Fruit fly (Drosophila melanogaster): ENCODE results near the gene ppk26.

The ppk26 gene

dm6 chr3L:7455849-7456248, at the start of gene ppk26:
TSS of gene ppk26 (plus strand) at chr3L:7456149.
- TF ChIP-seq pan (optimal IDR thresholded peaks at IDR 0.05) (no peak), usp (GFP tag; optimal IDR thresholded peaks at IDR 0.05) (no peak), EcR (GFP tag; optimal IDR thresholded peaks at IDR 0.05) (no peak), CG8478 (optimal IDR thresholded peaks at IDR 0.05) (no peak), psq (optimal IDR thresholded peaks at IDR 0.05) (no peak), Dll (optimal IDR thresholded peaks at IDR 0.05) (no peak)

- TF ChIP-seq CG8478 (optimal IDR thresholded peaks at IDR 0.05) = no peak
- no peak for TF ChIP-seq psq (optimal IDR thresholded peaks at IDR 0.05)
- TF ChIP-seq Dll (optimal IDR thresholded peaks at IDR 0.05) = no peak
- TF ChIP-seq EcR (GFP tag; optimal IDR thresholded peaks at IDR 0.05) = no peak
- TF ChIP-seq pan (optimal IDR thresholded peaks at IDR 0.05) = no peak
- TF ChIP-seq usp (GFP tag; optimal IDR thresholded peaks at IDR 0.05) = no peak
Measured at dm6 chr3L:7422578-7422977, 33.4 kb upstream of the ppk26 start.

- no peak for TF ChIP-seq EcR (GFP tag; optimal IDR thresholded peaks at IDR 0.05)
- no peak for TF ChIP-seq psq (optimal IDR thresholded peaks at IDR 0.05)
- no peak for TF ChIP-seq CG8478 (optimal IDR thresholded peaks at IDR 0.05)
- TF ChIP-seq Dll (optimal IDR thresholded peaks at IDR 0.05) = no peak
- TF ChIP-seq usp (GFP tag; optimal IDR thresholded peaks at IDR 0.05) = no peak
- no peak for TF ChIP-seq pan (optimal IDR thresholded peaks at IDR 0.05)
Measured at dm6 chr3L:7423517-7423916, 32.4 kb upstream of the ppk26 start, which contains the start of gene CG42458. TSS of gene CG42458 (plus strand) at chr3L:7423827.

dm6 chr3L:7432265-7432664, 23.7 kb upstream of the ppk26 start:
- TF ChIP-seq Dll (optimal IDR thresholded peaks at IDR 0.05) (no peak), psq (optimal IDR thresholded peaks at IDR 0.05) (no peak), EcR (GFP tag; optimal IDR thresholded peaks at IDR 0.05) (no peak), usp (GFP tag; optimal IDR thresholded peaks at IDR 0.05) (no peak), CG8478 (optimal IDR thresholded peaks at IDR 0.05) (no peak), pan (optimal IDR thresholded peaks at IDR 0.05) (no peak)

dm6 chr3L:7432811-7433324, 23.1 kb upstream of the ppk26 start:
- TF ChIP-seq psq (optimal IDR thresholded peaks at IDR 0.05) (no peak), CG8478 (optimal IDR thresholded peaks at IDR 0.05) (no peak), usp (GFP tag; optimal IDR thresholded peaks at IDR 0.05) (no peak), EcR (GFP tag; optimal IDR thresholded peaks at IDR 0.05) (no peak), pan (optimal IDR thresholded peaks at IDR 0.05) (no peak), Dll (optimal IDR thresholded peaks at IDR 0.05) (no peak)

dm6 chr3L:7433325-7433827, 22.6 kb upstream of the ppk26 start:
- TF ChIP-seq pan (optimal IDR thresholded peaks at IDR 0.05) (no peak), Dll (optimal IDR thresholded peaks at IDR 0.05) (no peak), EcR (GFP tag; optimal IDR thresholded peaks at IDR 0.05) (no peak), psq (optimal IDR thresholded peaks at IDR 0.05) (no peak), usp (GFP tag; optimal IDR thresholded peaks at IDR 0.05) (no peak), CG8478 (optimal IDR thresholded peaks at IDR 0.05) (no peak)

- TF ChIP-seq EcR (GFP tag; optimal IDR thresholded peaks at IDR 0.05) (no peak), psq (optimal IDR thresholded peaks at IDR 0.05) (no peak), CG8478 (optimal IDR thresholded peaks at IDR 0.05) (no peak), Dll (optimal IDR thresholded peaks at IDR 0.05) (no peak), pan (optimal IDR thresholded peaks at IDR 0.05) (no peak), usp (GFP tag; optimal IDR thresholded peaks at IDR 0.05) (no peak)
Measured at dm6 chr3L:7434198-7434597, 21.8 kb upstream of the ppk26 start.

- TF ChIP-seq pan (optimal IDR thresholded peaks at IDR 0.05) = no peak
- peak; percentile 66 for TF ChIP-seq CG8478 (optimal IDR thresholded peaks at IDR 0.05)
- TF ChIP-seq Dll (optimal IDR thresholded peaks at IDR 0.05) = peak; percentile 96
- no peak for TF ChIP-seq psq (optimal IDR thresholded peaks at IDR 0.05)
Measured at dm6 chr3L:7434715-7435653, 21.0 kb upstream of the ppk26 start, which contains the start of gene Rac2. TSS of gene Rac2 (minus strand) at chr3L:7435190.

dm6 chr3L:7437366-7437765, 18.6 kb upstream of the ppk26 start, which contains the start of gene CG14835:
TSS of gene CG14835 (minus strand) at chr3L:7437466.
- TF ChIP-seq pan (optimal IDR thresholded peaks at IDR 0.05) (no peak), Dll (optimal IDR thresholded peaks at IDR 0.05) (no peak), EcR (GFP tag; optimal IDR thresholded peaks at IDR 0.05) (no peak), usp (GFP tag; optimal IDR thresholded peaks at IDR 0.05) (no peak), CG8478 (optimal IDR thresholded peaks at IDR 0.05) (no peak), psq (optimal IDR thresholded peaks at IDR 0.05) (no peak)

- TF ChIP-seq pan (optimal IDR thresholded peaks at IDR 0.05) = no peak
Measured at dm6 chr3L:7439305-7439704, 16.6 kb upstream of the ppk26 start, which contains the start of gene sphinx1. TSS of gene sphinx1 (minus strand) at chr3L:7439405.

- TF ChIP-seq CG8478 (optimal IDR thresholded peaks at IDR 0.05) (no peak), Dll (optimal IDR thresholded peaks at IDR 0.05) (no peak), pan (optimal IDR thresholded peaks at IDR 0.05) (no peak), psq (optimal IDR thresholded peaks at IDR 0.05) (no peak), EcR (GFP tag; optimal IDR thresholded peaks at IDR 0.05) (no peak), usp (GFP tag; optimal IDR thresholded peaks at IDR 0.05) (no peak)
Measured at dm6 chr3L:7440633-7441032, 15.3 kb upstream of the ppk26 start, which contains the start of gene sphinx2. TSS of gene sphinx2 (minus strand) at chr3L:7440733.

- TF ChIP-seq psq (optimal IDR thresholded peaks at IDR 0.05) (no peak), Dll (optimal IDR thresholded peaks at IDR 0.05) (no peak), CG8478 (optimal IDR thresholded peaks at IDR 0.05) (no peak), EcR (GFP tag; optimal IDR thresholded peaks at IDR 0.05) (no peak), pan (optimal IDR thresholded peaks at IDR 0.05) (no peak)
Measured at dm6 chr3L:7449097-7449496, 6.9 kb upstream of the ppk26 start.

All from whole organism.